Fruit fly (Drosophila melanogaster) whole organism: ENCODE measurements around the gene Ndae1.

Source experiments
- EcR ChIP-seq, 2 experiments: fragments of >200 bp; optimal IDR thresholded peaks; 2 replicates each; lab custom pipeline; 2017; ENCODE audit warnings: missing biosample characterization in 2 of 2, missing genetic modification characterization in 2 of 2, missing genetic modification reagents in 2 of 2
- pan ChIP-seq: fragments of >200 bp; optimal IDR thresholded peaks from 2 replicates; lab custom pipeline; 2017
- psq ChIP-seq: fragments of >200 bp; optimal IDR thresholded peaks from 2 replicates; lab custom pipeline; 2017
- usp ChIP-seq: fragments of >200 bp; optimal IDR thresholded peaks from 2 replicates; lab custom pipeline; 2017; ENCODE audit warnings: missing biosample characterization, missing genetic modification characterization, mixed read lengths

dm6 chr2L:7256144-7256543 lies 7.0 kb upstream of the Ndae1 start:
- TF ChIP-seq pan (lab: Kevin White, UChicago) (no peak), usp (GFP tag; lab: Kevin White, UChicago) (no peak), psq (lab: Kevin White, UChicago) (no peak), EcR (GFP tag; optimal IDR thresholded peaks at IDR 0.05; lab: Kevin White, UChicago) (no peak)
